Fruit fly (Drosophila melanogaster) whole organism, embryonic: ENCODE measurements around the gene CG10702.
A peak's percentile ranks its signal among the peaks of the same experiment; 100 is the strongest.

Experiments used
- CG1024 ChIP-seq: fragments of 200-800 bp; sonication (Bioruptor generic); IDR thresholded peaks from 2 replicates; pipeline ENCODE4 v1.3.6; 2022; ENCODE audit warnings: missing biosample characterization, missing genetic modification characterization
- CG11504 ChIP-seq: fragments of 200-800 bp; sonication (Bioruptor generic); optimal IDR thresholded peaks from 3 replicates; lab custom pipeline; 2019; ENCODE audit warnings: missing biosample characterization, mild to moderate bottlenecking, missing genetic modification characterization, moderate library complexity
- CG12299 ChIP-seq: fragments of 200-800 bp; sonication (Bioruptor generic); optimal IDR thresholded peaks from 2 replicates; lab custom pipeline; 2018; ENCODE audit warnings: missing biosample characterization, mild to moderate bottlenecking, missing genetic modification characterization
- CG14441 ChIP-seq: fragments of 200-800 bp; sonication (Bioruptor generic); IDR thresholded peaks from 2 replicates; pipeline ENCODE4 v1.3.6; 2022; ENCODE audit warnings: missing biosample characterization, missing genetic modification characterization
- CG14710 ChIP-seq: fragments of 200-800 bp; sonication (Bioruptor generic); optimal IDR thresholded peaks from 3 replicates; lab custom pipeline; 2019; ENCODE audit warnings: missing biosample characterization, mild to moderate bottlenecking, missing genetic modification characterization, moderate library complexity
- CG14860 ChIP-seq: fragments of 200-800 bp; sonication (Bioruptor generic); IDR thresholded peaks from 3 replicates; pipeline ENCODE4 v1.3.6; 2022; ENCODE audit warnings: missing biosample characterization, missing genetic modification characterization; ENCODE audit not compliant: partially characterized antibody
- CG18011 ChIP-seq: fragments of 200-800 bp; sonication (Bioruptor generic); optimal IDR thresholded peaks from 2 replicates; lab custom pipeline; 2017; ENCODE audit warnings: missing biosample characterization, missing genetic modification characterization, mild to moderate bottlenecking, moderate library complexity, missing genotype
- CG2875 ChIP-seq: fragments of 200-800 bp; sonication (Bioruptor generic); optimal IDR thresholded peaks from 2 replicates; lab custom pipeline; 2017; ENCODE audit warnings: missing biosample characterization, mild to moderate bottlenecking, missing genetic modification characterization, missing genetic modification reagents
- CG34224 ChIP-seq: fragments of 200-800 bp; sonication (Bioruptor generic); IDR thresholded peaks from 3 replicates; pipeline ENCODE4 v1.3.6; 2022; ENCODE audit warnings: missing biosample characterization, missing genetic modification characterization; ENCODE audit not compliant: partially characterized antibody
- CG4617 ChIP-seq: fragments of 200-800 bp; sonication (Bioruptor generic); optimal IDR thresholded peaks from 3 replicates; lab custom pipeline; 2016; ENCODE audit warnings: missing biosample characterization, missing genetic modification characterization, borderline replicate concordance
- CG6272 ChIP-seq: fragments of 200-800 bp; sonication (Bioruptor generic); IDR thresholded peaks from 2 replicates; pipeline ENCODE4 v1.3.6; 2022; ENCODE audit warnings: missing biosample characterization, missing genetic modification characterization
- CG6765 ChIP-seq: fragments of 200-800 bp; sonication (Bioruptor generic); optimal IDR thresholded peaks from 3 replicates; lab custom pipeline; 2017; ENCODE audit warnings: missing biosample characterization, mild to moderate bottlenecking, missing genetic modification characterization
- CG7963 ChIP-seq: fragments of 200-800 bp; sonication (Bioruptor generic); IDR thresholded peaks from 3 replicates; pipeline ENCODE4 v1.3.6; 2022; ENCODE audit warnings: missing biosample characterization, missing genetic modification characterization; ENCODE audit not compliant: partially characterized antibody
- CG9215 ChIP-seq: fragments of 200-800 bp; sonication (Bioruptor generic); IDR thresholded peaks from 2 replicates; pipeline ENCODE4 v1.3.6; 2022; ENCODE audit warnings: missing biosample characterization, missing genetic modification characterization
- CG9727 ChIP-seq: fragments of 200-800 bp; sonication (Bioruptor generic); optimal IDR thresholded peaks from 3 replicates; lab custom pipeline; 2017; ENCODE audit warnings: missing biosample characterization, mild to moderate bottlenecking, missing genetic modification characterization
- Chrac-16 ChIP-seq: fragments of 200-800 bp; sonication (Bioruptor generic); optimal IDR thresholded peaks from 3 replicates; lab custom pipeline; 2016; ENCODE audit warnings: missing biosample characterization, missing genetic modification characterization
- CoRest ChIP-seq: fragments of 200-800 bp; sonication (Bioruptor generic); optimal IDR thresholded peaks from 3 replicates; lab custom pipeline; 2018; ENCODE audit warnings: missing biosample characterization, mild to moderate bottlenecking, missing genetic modification characterization, moderate library complexity
- Dip3 ChIP-seq: fragments of 200-800 bp; sonication (Bioruptor generic); optimal IDR thresholded peaks from 3 replicates; lab custom pipeline; 2016; ENCODE audit warnings: missing biosample characterization, missing genetic modification characterization
- Dll ChIP-seq: fragments of 200-800 bp; sonication (Bioruptor generic); IDR thresholded peaks from 4 replicates; pipeline ENCODE4 v1.3.6; 2022; ENCODE audit warnings: missing biosample characterization, missing genetic modification characterization; ENCODE audit not compliant: partially characterized antibody
- Doc3 ChIP-seq: fragments of 200-800 bp; sonication (Bioruptor generic); IDR thresholded peaks from 3 replicates; pipeline ENCODE4 v1.3.6; 2022; ENCODE audit warnings: missing biosample characterization, missing genetic modification characterization; ENCODE audit not compliant: partially characterized antibody
- E2f2 ChIP-seq: fragments of 200-800 bp; sonication (Bioruptor generic); IDR thresholded peaks from 2 replicates; pipeline ENCODE4 v1.3.6; 2022; ENCODE audit warnings: missing biosample characterization, missing genetic modification characterization
- Hsf ChIP-seq: fragments of 200-800 bp; sonication (Bioruptor generic); optimal IDR thresholded peaks from 3 replicates; lab custom pipeline; 2016; ENCODE audit warnings: missing biosample characterization, missing genetic modification characterization
- MESR4 ChIP-seq: fragments of 200-800 bp; sonication (Bioruptor generic); optimal IDR thresholded peaks from 2 replicates; lab custom pipeline; 2018; ENCODE audit warnings: missing biosample characterization, mild to moderate bottlenecking, missing genetic modification characterization, moderate library complexity
- NfI ChIP-seq: fragments of 200-800 bp; sonication (Bioruptor generic); optimal IDR thresholded peaks from 3 replicates; lab custom pipeline; 2018; ENCODE audit warnings: missing biosample characterization, mild to moderate bottlenecking, missing genetic modification characterization, moderate library complexity
- Scr ChIP-seq: fragments of 200-800 bp; sonication (Bioruptor generic); IDR thresholded peaks from 2 replicates; pipeline ENCODE4 v1.3.6; 2022; ENCODE audit warnings: missing biosample characterization, missing genetic modification characterization; ENCODE audit not compliant: partially characterized antibody
- Sin3A ChIP-seq: fragments of >200 bp; optimal IDR thresholded peaks from 2 replicates; lab custom pipeline; 2018
- Sry-δ ChIP-seq: fragments of 200-800 bp; sonication (Bioruptor generic); optimal IDR thresholded peaks from 2 replicates; lab custom pipeline; 2016; ENCODE audit warnings: missing biosample characterization, missing genetic modification characterization
- Xbp1 ChIP-seq: fragments of 200-800 bp; sonication (Bioruptor generic); optimal IDR thresholded peaks from 3 replicates; lab custom pipeline; 2016; ENCODE audit warnings: missing biosample characterization, mild to moderate bottlenecking, missing genetic modification characterization
- Xrp1 ChIP-seq: fragments of 200-800 bp; sonication (Bioruptor generic); IDR thresholded peaks from 2 replicates; pipeline ENCODE4 v1.3.6; 2022; ENCODE audit warnings: missing biosample characterization, missing genetic modification characterization
- az2 ChIP-seq: fragments of 200-800 bp; sonication (Bioruptor generic); optimal IDR thresholded peaks from 3 replicates; lab custom pipeline; 2016; ENCODE audit warnings: missing biosample characterization, missing genetic modification characterization
- btn ChIP-seq: fragments of 200-800 bp; sonication (Bioruptor generic); optimal IDR thresholded peaks from 2 replicates; lab custom pipeline; 2016; ENCODE audit warnings: missing biosample characterization, missing genetic modification characterization
- croc ChIP-seq: fragments of 200-800 bp; sonication (Bioruptor generic); conservative IDR thresholded peaks from 3 replicates; pipeline ENCODE4 v1.3.6; 2022; ENCODE audit warnings: missing biosample characterization, missing genetic modification characterization
- dimm ChIP-seq: fragments of 200-800 bp; sonication (Bioruptor generic); IDR thresholded peaks from 2 replicates; pipeline ENCODE4 v1.3.6; 2022; ENCODE audit warnings: missing biosample characterization, missing genetic modification characterization
- dm ChIP-seq: fragments of 200-800 bp; sonication (Bioruptor generic); optimal IDR thresholded peaks from 3 replicates; lab custom pipeline; 2016; ENCODE audit warnings: missing biosample characterization, missing genetic modification characterization
- dpn ChIP-seq, 2 experiments: fragments of 200-800 bp; sonication (Bioruptor generic); optimal IDR thresholded peaks; 3 replicates each; lab custom pipeline; 2016; ENCODE audit warnings: missing biosample characterization in 2 of 2, missing genetic modification characterization in 2 of 2
- en ChIP-seq: fragments of 200-800 bp; sonication (Bioruptor generic); optimal IDR thresholded peaks from 2 replicates; lab custom pipeline; 2016; ENCODE audit warnings: missing biosample characterization, missing genetic modification characterization
- grau ChIP-seq: fragments of 200-800 bp; optimal IDR thresholded peaks from 3 replicates; lab custom pipeline; 2019; ENCODE audit warnings: missing biosample characterization, mild to moderate bottlenecking, missing genetic modification characterization, moderate library complexity
- hbn ChIP-seq: fragments of 200-800 bp; sonication (Bioruptor generic); IDR thresholded peaks from 2 replicates; pipeline ENCODE4 v1.3.6; 2022; ENCODE audit warnings: missing biosample characterization, missing genetic modification characterization; ENCODE audit not compliant: partially characterized antibody
- mld ChIP-seq: fragments of 200-800 bp; sonication (Bioruptor generic); IDR thresholded peaks from 3 replicates; pipeline ENCODE4 v1.3.6; 2022; ENCODE audit warnings: missing biosample characterization, missing genetic modification characterization; ENCODE audit not compliant: partially characterized antibody
- nerfin-2 ChIP-seq: fragments of 200-800 bp; sonication (Bioruptor generic); IDR thresholded peaks from 2 replicates; pipeline ENCODE4 v1.3.6; 2022; ENCODE audit warnings: missing biosample characterization, missing genetic modification characterization; ENCODE audit not compliant: partially characterized antibody
- pan ChIP-seq, 4 experiments: fragments of >200 bp in 3 of 4; fragments of 200-800 bp in 1 of 4; sonication (Bioruptor generic) in 1 of 4; optimal IDR thresholded peaks in 3 of 4; IDR thresholded peaks in 1 of 4; 2 replicates each; pipeline versions ENCODE4 v1.3.6 to Lab custom; 2017 to 2022; ENCODE audit warnings: missing biosample characterization in 2 of 4, missing genetic modification characterization in 2 of 4, mixed read lengths in 1 of 4
- sna ChIP-seq: fragments of 200-800 bp; sonication (Bioruptor generic); IDR thresholded peaks from 2 replicates; pipeline ENCODE4 v1.3.6; 2022; ENCODE audit warnings: missing biosample characterization, missing genetic modification characterization; ENCODE audit not compliant: partially characterized antibody
- tap ChIP-seq: fragments of 200-800 bp; optimal IDR thresholded peaks from 3 replicates; lab custom pipeline; 2019; ENCODE audit warnings: missing biosample characterization, mild to moderate bottlenecking, missing genetic modification characterization, moderate library complexity
- tll ChIP-seq, 2 experiments: fragments of 200-800 bp in 1 of 2; fragments of >200 bp in 1 of 2; sonication (Bioruptor generic) in 1 of 2; optimal IDR thresholded peaks; 2 replicates each; lab custom pipeline; 2017 to 2019; ENCODE audit warnings: missing biosample characterization in 2 of 2, missing genetic modification characterization in 2 of 2, mild to moderate bottlenecking in 1 of 2, moderate library complexity in 1 of 2
- ttk ChIP-seq: fragments of 200-800 bp; sonication (Bioruptor generic); IDR thresholded peaks from 2 replicates; pipeline ENCODE4 v2.1.2; 2022; ENCODE audit warnings: missing biosample characterization, missing genetic modification characterization
- unpg ChIP-seq: fragments of 200-800 bp; sonication (Bioruptor generic); optimal IDR thresholded peaks from 3 replicates; lab custom pipeline; 2018; ENCODE audit warnings: missing biosample characterization, mild to moderate bottlenecking, missing genetic modification characterization, moderate library complexity
- vnd ChIP-seq: fragments of 200-800 bp; sonication (Bioruptor generic); IDR thresholded peaks from 3 replicates; pipeline ENCODE4 v1.3.6; 2022; ENCODE audit warnings: missing biosample characterization, missing genetic modification characterization; ENCODE audit not compliant: partially characterized antibody
- zfh2 ChIP-seq: fragments of 200-800 bp; sonication (Bioruptor generic); optimal IDR thresholded peaks from 2 replicates; lab custom pipeline; 2016; ENCODE audit warnings: missing biosample characterization, missing genetic modification characterization

The CG10702 gene

dm6 chr2L:19063090-19063692 lies 6.5 kb downstream of the CG10702 start, which contains the start of gene Dus4 (continued):
- TF ChIP-seq CG11504 = peak; percentile 8
- TF ChIP-seq sna (GFP tag; lab: Robert Waterston, UW) = peak; percentile 84
- peak; percentile 80 for TF ChIP-seq Scr (GFP tag; lab: Robert Waterston, UW)
- TF ChIP-seq Sry-δ (GFP tag; lab: Kevin White, UChicago) = peak; percentile 37
- peak; percentile 57 for TF ChIP-seq E2f2 (GFP tag; lab: Robert Waterston, UW)
- TF ChIP-seq Dip3 = no peak
- peak; percentile 95 for TF ChIP-seq CG34224
- TF ChIP-seq MESR4 = peak; percentile 21
- TF ChIP-seq dm (GFP tag; lab: Kevin White, UChicago) = peak; percentile 44
- no peak for TF ChIP-seq Chrac-16
- TF ChIP-seq CG14860 (GFP tag; lab: Robert Waterston, UW) = peak; percentile 88
- TF ChIP-seq mld (GFP tag; lab: Robert Waterston, UW) = peak; percentile 95
- peak; percentile 85 for TF ChIP-seq vnd (GFP tag; lab: Robert Waterston, UW)
- peak; percentile 79 for TF ChIP-seq Doc3 (GFP tag; lab: Robert Waterston, UW)
- TF ChIP-seq Sin3A = no peak
- no peak for TF ChIP-seq CG18011 (GFP tag; lab: Kevin White, UChicago)
- no peak for TF ChIP-seq grau (tag; lab: Kevin White, UChicago)
- TF ChIP-seq Dll (GFP tag; lab: Robert Waterston, UW) = peak; percentile 83
- TF ChIP-seq ttk = no peak
- TF ChIP-seq CG7963 (GFP tag; lab: Robert Waterston, UW) = peak; percentile 94
- no peak for TF ChIP-seq croc (GFP tag; lab: Robert Waterston, UW)
- peak; percentile 76 for TF ChIP-seq hbn (GFP tag; lab: Robert Waterston, UW)
- no peak for TF ChIP-seq unpg (GFP tag; lab: Kevin White, UChicago)
- TF ChIP-seq, all 482 proteins: peak for 42

DNA sequence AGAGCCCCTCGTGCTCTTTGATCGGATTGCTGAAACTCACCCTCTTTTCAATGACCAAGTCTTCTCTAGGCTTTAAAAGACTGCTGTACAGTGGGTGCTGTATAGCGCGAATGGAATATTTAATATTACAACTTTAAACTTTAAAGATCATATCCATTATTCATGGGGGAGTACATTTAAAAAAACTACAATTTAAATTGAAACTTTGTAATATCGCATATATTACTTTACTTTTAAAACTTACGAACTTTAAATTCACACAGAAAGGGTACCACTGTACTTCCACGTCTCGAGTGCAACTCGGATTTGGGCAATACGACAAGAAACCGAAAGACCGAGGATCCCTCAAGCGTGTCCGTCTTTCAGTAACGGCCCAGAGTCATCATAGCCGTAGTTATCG lies 10.7 kb downstream of the CG10702 start, which contains the start of gene Phlpp:
TSS of gene Phlpp (plus strand) at position 214 of the 400 bp plus-strand sequence.
- TF ChIP-seq CG6272 (GFP tag; lab: Robert Waterston, UW) = peak; percentile 41; the same call in 1 of the 2 replicates
- TF ChIP-seq pan (optimal IDR thresholded peaks at IDR 0.05; lab: Kevin White, UChicago) = no peak
- peak in 1 of 2 experiments; percentile 58 for TF ChIP-seq pan (GFP tag; optimal IDR thresholded peaks at IDR 0.05 in 1 of 2, IDR thresholded peaks at IDR 0.05 in 1 of 2)
- no peak for TF ChIP-seq btn (GFP tag; lab: Kevin White, UChicago)
- TF ChIP-seq CoRest (tag; lab: Kevin White, UChicago) = peak; percentile 47
- TF ChIP-seq zfh2 (GFP tag; lab: Kevin White, UChicago) = no peak
- no peak for TF ChIP-seq CG6765 (GFP tag; lab: Kevin White, UChicago)
- no peak for TF ChIP-seq nerfin-2
- TF ChIP-seq NfI (GFP tag; lab: Kevin White, UChicago) = no peak
- peak; percentile 11 for TF ChIP-seq Hsf (GFP tag; lab: Kevin White, UChicago)
- peak; percentile 23 for TF ChIP-seq CG2875
- peak; percentile 59 for TF ChIP-seq Xbp1 (GFP tag; lab: Kevin White, UChicago)
- TF ChIP-seq CG4617 (GFP tag; lab: Kevin White, UChicago) = no peak
- TF ChIP-seq dpn (GFP tag; optimal IDR thresholded peaks at IDR 0.05; lab: Kevin White, UChicago) = peak; percentile 2 to 5
- peak; percentile 36 for TF ChIP-seq az2 (GFP tag; lab: Kevin White, UChicago)
- no peak for TF ChIP-seq Doc3 (GFP tag; lab: Robert Waterston, UW)
- no peak for TF ChIP-seq tap (tag; lab: Kevin White, UChicago)
- TF ChIP-seq CG9215 (GFP tag; lab: Robert Waterston, UW) = peak; percentile 28; the same call in 1 of the 2 replicates
- TF ChIP-seq en (GFP tag; lab: Kevin White, UChicago) = peak; percentile 28
- TF ChIP-seq tll (GFP tag; optimal IDR thresholded peaks at IDR 0.05; lab: Kevin White, UChicago) = no peak
- TF ChIP-seq dimm (GFP tag; lab: Robert Waterston, UW) = no peak; the same call in 1 of the 2 replicates
- peak; percentile 71 for TF ChIP-seq CG14710 (tag; lab: Kevin White, UChicago)
- peak; percentile 89 for TF ChIP-seq Xrp1 (GFP tag; lab: Robert Waterston, UW)
- no peak for TF ChIP-seq CG12299 (tag; lab: Kevin White, UChicago)
- TF ChIP-seq CG9727 (GFP tag; lab: Kevin White, UChicago) = peak; percentile 12
- peak; percentile 69; the same call in 1 of the 2 replicates for TF ChIP-seq CG1024
- TF ChIP-seq CG14441 = peak; percentile 74
